Worm (Caenorhabditis elegans) whole organism, early embryonic: ENCODE measurements around the gene dsl-5.
A peak's percentile ranks its signal among the peaks of the same experiment; 100 is the strongest.

Experiments
- B0310.2 ChIP-seq: sonication (generic microtip); optimal IDR thresholded peaks from 2 replicates; lab custom pipeline; 2016; ENCODE audit warnings: mild to moderate bottlenecking, missing genetic modification characterization, missing compliant biosample characterization
- F13C5.2 ChIP-seq: sonication (generic microtip); optimal IDR thresholded peaks from 2 replicates; lab custom pipeline; 2017; ENCODE audit warnings: mild to moderate bottlenecking, missing genetic modification characterization, inconsistent platforms, missing compliant biosample characterization
- aly-1 ChIP-seq: sonication (generic microtip); optimal IDR thresholded peaks from 2 replicates; lab custom pipeline; 2016; ENCODE audit warnings: missing genetic modification characterization, missing compliant biosample characterization
- ama-1 ChIP-seq: fragments of 150-350 bp; optimal IDR thresholded peaks from 2 replicates; lab custom pipeline; 2014
- ceh-13 ChIP-seq: fragments of 200-800 bp; sonication (Bioruptor generic); optimal IDR thresholded peaks from 2 replicates; lab custom pipeline; 2018; ENCODE audit warnings: mild to moderate bottlenecking, missing genetic modification characterization, missing compliant biosample characterization
- ceh-36 ChIP-seq: sonication (generic microtip); optimal IDR thresholded peaks from 2 replicates; lab custom pipeline; 2016; ENCODE audit warnings: missing genetic modification characterization, inconsistent platforms, missing compliant biosample characterization
- ets-7 ChIP-seq: sonication (generic microtip); optimal IDR thresholded peaks from 2 replicates; lab custom pipeline; 2016; ENCODE audit warnings: missing genotype, missing genetic modification characterization, missing compliant biosample characterization
- flt-1 ChIP-seq: fragments of 200-800 bp; sonication (Bioruptor generic); IDR thresholded peaks from 2 replicates; pipeline ENCODE4 v1.3.6; 2022; ENCODE audit warnings: missing genetic modification characterization, missing compliant biosample characterization
- hmbx-1 ChIP-seq: sonication (generic microtip); optimal IDR thresholded peaks from 2 replicates; lab custom pipeline; 2016; ENCODE audit warnings: mild to moderate bottlenecking, missing genetic modification characterization, missing compliant biosample characterization
- hmg-4 ChIP-seq: fragments of 200-800 bp; sonication (Bioruptor generic); optimal IDR thresholded peaks from 2 replicates; lab custom pipeline; 2018; ENCODE audit warnings: mild to moderate bottlenecking, missing genetic modification characterization, missing compliant biosample characterization
- hnd-1 ChIP-seq: sonication (generic microtip); optimal IDR thresholded peaks from 2 replicates; lab custom pipeline; 2016; ENCODE audit warnings: missing genetic modification characterization, missing compliant biosample characterization
- pes-1 ChIP-seq: fragments of 200-800 bp; sonication (Bioruptor generic); IDR thresholded peaks from 2 replicates; pipeline ENCODE4 v1.3.6; 2022; ENCODE audit warnings: missing genetic modification reagents, missing genetic modification characterization, missing compliant biosample characterization
- scrt-1 ChIP-seq: fragments of 200-800 bp; sonication (Bioruptor generic); IDR thresholded peaks from 2 replicates; pipeline ENCODE4 v1.3.6; 2022; ENCODE audit warnings: missing genetic modification characterization, missing compliant biosample characterization
- sea-1 ChIP-seq: fragments of 200-800 bp; sonication (Bioruptor generic); conservative IDR thresholded peaks from 2 replicates; pipeline ENCODE4 v1.3.6; 2022; ENCODE audit warnings: missing genetic modification characterization, missing compliant biosample characterization
- tbx-11 ChIP-seq: fragments of 200-800 bp; sonication (Bioruptor generic); IDR thresholded peaks from 2 replicates; pipeline ENCODE4 v1.3.6; 2022; ENCODE audit warnings: missing genetic modification characterization, missing compliant biosample characterization
- tbx-37 ChIP-seq: fragments of 200-800 bp; sonication (Bioruptor generic); conservative IDR thresholded peaks from 2 replicates; pipeline ENCODE4 v1.3.6; 2022; ENCODE audit warnings: missing genetic modification reagents, missing genetic modification characterization, missing compliant biosample characterization
- tra-4 ChIP-seq: sonication (generic microtip); optimal IDR thresholded peaks from 2 replicates; lab custom pipeline; 2017; ENCODE audit warnings: missing genetic modification characterization, missing compliant biosample characterization

The dsl-5 gene

DNA sequence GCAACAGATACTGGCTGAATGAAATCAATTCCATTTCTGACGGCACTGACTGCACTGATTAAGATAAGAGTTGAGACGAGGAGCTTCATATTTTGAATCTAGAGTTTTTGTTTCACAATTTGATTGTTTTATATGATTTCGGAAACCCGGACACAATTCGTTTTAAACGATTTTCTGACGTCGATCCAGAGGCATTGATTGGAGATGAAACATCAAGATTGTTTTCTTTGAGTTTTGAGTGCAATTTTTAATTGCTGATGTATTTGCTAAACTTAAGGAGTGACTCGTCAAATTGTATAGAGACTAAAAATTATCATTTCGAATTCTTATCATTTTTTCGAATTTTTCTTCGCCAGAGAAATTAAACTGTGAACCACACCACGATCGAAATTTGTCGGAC, 7.0 kb upstream of the dsl-5 start, which contains the start of gene lys-6:
Gene lys-6, minus strand, starts transcription at position 101 of the 400 bp plus-strand sequence.
- TF ChIP-seq ceh-36 (tag; lab: Kevin White, UChicago) = no peak
- TF ChIP-seq ama-1 (lab: Kevin White, UChicago) = no peak
- TF ChIP-seq tbx-37 (GFP tag; lab: Robert Waterston, UW) = no peak
- TF ChIP-seq pes-1 (GFP tag; lab: Robert Waterston, UW) = no peak
- TF ChIP-seq sea-1 = no peak
- TF ChIP-seq tbx-11 = no peak
- TF ChIP-seq F13C5.2 (tag; lab: Kevin White, UChicago) = no peak
- TF ChIP-seq scrt-1 (GFP tag; lab: Robert Waterston, UW) = no peak
- no peak for TF ChIP-seq hmg-4
- TF ChIP-seq flt-1 (GFP tag; lab: Robert Waterston, UW) = no peak
- no peak for TF ChIP-seq ets-7
- no peak for TF ChIP-seq B0310.2 (tag; lab: Kevin White, UChicago)
- TF ChIP-seq tra-4 (tag; lab: Kevin White, UChicago) = no peak
- no peak for TF ChIP-seq hnd-1 (tag; lab: Kevin White, UChicago)
- TF ChIP-seq hmbx-1 (tag; lab: Kevin White, UChicago) = no peak
- no peak for TF ChIP-seq aly-1 (tag; lab: Kevin White, UChicago)

DNA sequence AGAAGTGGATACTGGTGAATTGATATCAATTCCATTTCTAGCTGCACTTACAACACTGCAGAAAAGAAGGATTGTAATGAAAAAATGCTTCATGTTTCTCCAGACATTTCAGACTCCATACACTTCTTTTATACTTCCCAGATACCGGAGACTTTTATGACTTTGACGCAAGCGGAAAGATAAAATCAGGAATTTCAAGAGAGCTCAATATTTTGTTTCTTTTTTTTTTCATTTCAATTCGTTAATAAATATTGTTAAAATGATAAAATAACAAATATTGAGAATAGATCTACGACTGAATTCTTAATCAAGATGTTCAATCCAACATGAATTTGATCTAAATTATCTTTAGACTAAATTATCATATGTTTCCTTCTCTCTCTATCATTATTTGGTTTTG, 4.7 kb upstream of the dsl-5 start, which contains the start of gene lys-5:
Gene lys-5, minus strand, starts transcription at position 101 of the 400 bp plus-strand sequence.
- TF ChIP-seq F13C5.2 (tag; lab: Kevin White, UChicago) (no peak), B0310.2 (tag; lab: Kevin White, UChicago) (no peak), flt-1 (GFP tag; lab: Robert Waterston, UW) (no peak), hmbx-1 (tag; lab: Kevin White, UChicago) (no peak), scrt-1 (GFP tag; lab: Robert Waterston, UW) (no peak), tbx-37 (GFP tag; lab: Robert Waterston, UW) (no peak), aly-1 (tag; lab: Kevin White, UChicago) (no peak), ceh-13 (GFP tag; lab: Kevin White, UChicago) (no peak), pes-1 (GFP tag; lab: Robert Waterston, UW) (no peak), sea-1 (no peak), ama-1 (lab: Kevin White, UChicago) (no peak), tra-4 (tag; lab: Kevin White, UChicago) (no peak), tbx-11 (no peak), ceh-36 (tag; lab: Kevin White, UChicago) (no peak), hnd-1 (tag; lab: Kevin White, UChicago) (no peak), hmg-4 (no peak), ets-7 (no peak)

DNA sequence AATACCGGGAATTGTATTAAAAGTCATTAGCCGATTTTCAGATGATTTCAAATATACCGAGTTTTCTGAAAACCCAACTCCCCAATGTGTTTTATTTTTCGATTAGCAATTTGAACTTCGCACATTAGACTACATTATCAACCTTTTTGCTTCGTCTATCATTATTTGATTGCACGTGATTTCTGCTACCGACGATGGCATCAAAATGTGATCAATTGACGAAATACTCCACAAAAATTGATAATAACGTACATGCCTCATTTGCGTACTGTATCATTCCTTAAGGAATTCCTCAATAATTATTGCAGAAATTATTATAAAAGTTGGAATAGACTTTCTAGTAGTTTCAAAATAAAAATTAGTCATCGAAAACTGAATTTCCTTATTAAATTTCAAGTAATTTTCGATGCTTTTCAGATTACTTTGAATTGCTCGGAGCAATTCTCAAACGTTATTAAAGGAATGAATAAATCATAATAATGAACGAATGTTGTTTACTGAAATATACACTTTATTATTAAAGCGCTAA, 3.0 kb upstream of the dsl-5 start:
- TF ChIP-seq sea-1 (no peak), pes-1 (GFP tag; lab: Robert Waterston, UW) (no peak), hnd-1 (tag; lab: Kevin White, UChicago) (no peak), B0310.2 (tag; lab: Kevin White, UChicago) (no peak), hmg-4 (no peak), ceh-36 (tag; lab: Kevin White, UChicago) (no peak), flt-1 (GFP tag; lab: Robert Waterston, UW) (no peak), ceh-13 (GFP tag; lab: Kevin White, UChicago) (no peak), F13C5.2 (tag; lab: Kevin White, UChicago) (no peak), tra-4 (tag; lab: Kevin White, UChicago) (no peak), ama-1 (lab: Kevin White, UChicago) (no peak), hmbx-1 (tag; lab: Kevin White, UChicago) (no peak), aly-1 (tag; lab: Kevin White, UChicago) (no peak), tbx-11 (no peak), ets-7 (no peak), scrt-1 (GFP tag; lab: Robert Waterston, UW) (no peak), tbx-37 (GFP tag; lab: Robert Waterston, UW) (no peak)

DNA sequence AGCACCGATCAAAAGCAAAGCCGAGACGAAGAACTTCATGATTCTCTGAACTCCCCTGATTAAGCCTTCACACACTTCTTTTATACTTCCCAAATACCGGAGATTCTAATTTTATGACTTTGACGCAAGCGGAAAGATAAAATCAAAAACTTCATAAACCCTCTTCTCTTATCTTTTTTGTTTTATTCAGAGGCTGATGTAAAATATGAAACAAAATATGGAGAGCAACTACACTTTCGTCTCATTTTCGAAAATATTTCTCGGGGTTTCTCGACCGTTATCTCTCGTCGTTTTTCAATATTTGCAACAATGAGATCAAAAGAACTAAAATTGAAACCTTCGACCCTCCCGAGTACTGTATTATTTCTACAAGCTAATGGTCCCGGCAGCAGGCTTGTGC, 2.3 kb upstream of the dsl-5 start, which contains the start of gene lys-4:
Gene lys-4, minus strand, starts transcription at position 115 of the 400 bp plus-strand sequence.
- TF ChIP-seq tbx-11 (no peak), aly-1 (tag; lab: Kevin White, UChicago) (no peak), ama-1 (lab: Kevin White, UChicago) (no peak), ceh-36 (tag; lab: Kevin White, UChicago) (no peak), hmbx-1 (tag; lab: Kevin White, UChicago) (no peak), tra-4 (tag; lab: Kevin White, UChicago) (no peak), pes-1 (GFP tag; lab: Robert Waterston, UW) (no peak), hnd-1 (tag; lab: Kevin White, UChicago) (no peak), flt-1 (GFP tag; lab: Robert Waterston, UW) (no peak), F13C5.2 (tag; lab: Kevin White, UChicago) (no peak), scrt-1 (GFP tag; lab: Robert Waterston, UW) (no peak), tbx-37 (GFP tag; lab: Robert Waterston, UW) (no peak), B0310.2 (tag; lab: Kevin White, UChicago) (no peak), ceh-13 (GFP tag; lab: Kevin White, UChicago) (no peak), ets-7 (no peak), hmg-4 (no peak), sea-1 (no peak)

DNA sequence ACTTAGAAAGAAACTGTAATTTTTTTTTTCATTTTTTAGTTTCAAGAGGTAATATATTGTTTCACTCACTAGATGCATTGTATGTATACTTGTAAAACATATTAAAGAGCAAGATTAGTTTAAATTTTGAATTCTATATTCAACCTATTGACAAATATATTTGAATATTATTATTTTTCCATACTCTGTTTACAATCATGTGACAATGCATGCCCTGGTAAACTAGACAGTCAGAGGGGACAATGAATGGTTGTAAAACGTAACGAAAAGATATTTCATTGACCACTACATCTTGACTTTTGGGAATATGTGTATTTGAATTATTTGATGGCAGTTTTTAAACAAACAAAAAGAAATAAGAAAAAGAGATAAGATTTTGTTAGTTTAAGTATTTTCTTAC, 1.5 kb upstream of the dsl-5 start:
- TF ChIP-seq ceh-36 (tag; lab: Kevin White, UChicago) (no peak), flt-1 (GFP tag; lab: Robert Waterston, UW) (no peak), tra-4 (tag; lab: Kevin White, UChicago) (no peak), tbx-37 (GFP tag; lab: Robert Waterston, UW) (no peak), sea-1 (no peak), aly-1 (tag; lab: Kevin White, UChicago) (no peak), pes-1 (GFP tag; lab: Robert Waterston, UW) (no peak), hmg-4 (no peak), ets-7 (no peak), F13C5.2 (tag; lab: Kevin White, UChicago) (no peak), B0310.2 (tag; lab: Kevin White, UChicago) (no peak), tbx-11 (no peak), ceh-13 (GFP tag; lab: Kevin White, UChicago) (no peak), hmbx-1 (tag; lab: Kevin White, UChicago) (no peak), scrt-1 (GFP tag; lab: Robert Waterston, UW) (no peak), ama-1 (lab: Kevin White, UChicago) (no peak)

DNA sequence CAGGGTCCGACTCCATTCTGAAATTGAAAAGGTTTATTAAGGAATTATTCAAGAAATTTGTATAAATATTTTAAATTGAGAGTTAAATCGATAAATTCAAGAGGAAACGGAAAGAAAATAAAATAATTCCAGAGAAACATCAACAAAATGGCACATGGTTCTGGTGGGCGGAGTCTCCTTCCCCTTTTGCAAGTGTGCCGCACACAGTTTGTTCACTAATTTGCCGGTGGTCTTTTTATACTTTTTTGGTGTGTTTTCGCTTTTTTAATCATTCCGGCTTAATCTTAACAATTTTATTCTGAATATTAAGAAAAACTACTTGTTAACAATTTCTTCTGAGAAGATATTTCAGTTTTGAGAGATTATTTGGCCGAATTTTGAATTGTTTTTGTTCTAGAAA, 15.9 kb downstream of the dsl-5 start, which contains the start of the genes ragc-1 and Y24F12A.1:
Gene ragc-1, minus strand, starts transcription at position 25 of the 400 bp plus-strand sequence.
Gene Y24F12A.1, plus strand, starts transcription at position 346 of the 400 bp plus-strand sequence.
- no peak for TF ChIP-seq ets-7
- TF ChIP-seq ceh-13 (GFP tag; lab: Kevin White, UChicago) = no peak
- 0 out of 2 replicates have a peak, but pooled peaks have one; percentile 57 for TF ChIP-seq sea-1
- no peak for TF ChIP-seq aly-1 (tag; lab: Kevin White, UChicago)
- no peak for TF ChIP-seq hmg-4
- TF ChIP-seq hmbx-1 (tag; lab: Kevin White, UChicago) = no peak
- TF ChIP-seq ama-1 (lab: Kevin White, UChicago) = no peak
- 0 out of 2 replicates have a peak, but pooled peaks have one; percentile 29 for TF ChIP-seq tbx-37 (GFP tag; lab: Robert Waterston, UW)
- 0 out of 2 replicates have a peak, but pooled peaks have one; percentile 37 for TF ChIP-seq scrt-1 (GFP tag; lab: Robert Waterston, UW)
- TF ChIP-seq F13C5.2 (tag; lab: Kevin White, UChicago) = peak; percentile 16
- TF ChIP-seq ceh-36 (tag; lab: Kevin White, UChicago) = peak; percentile 62
- peak; percentile 74 for TF ChIP-seq pes-1 (GFP tag; lab: Robert Waterston, UW)
- no peak for TF ChIP-seq hnd-1 (tag; lab: Kevin White, UChicago)
- peak; percentile 33; the same call in 1 of the 2 replicates for TF ChIP-seq flt-1 (GFP tag; lab: Robert Waterston, UW)
